Worm (Caenorhabditis elegans) whole organism, L4 larva: Measurements from ENCODE around the gene fipr-4.

Experiments used
- F10B5.3 ChIP-seq: sonication (generic microtip); optimal IDR thresholded peaks from 2 replicates; lab custom pipeline; 2016; ENCODE audit warnings: mild to moderate bottlenecking, missing genetic modification characterization, missing compliant biosample characterization
- F44E2.7 ChIP-seq: fragments of 200-800 bp; sonication (Bioruptor generic); IDR thresholded peaks from 2 replicates; pipeline ENCODE4 v2.1.2; 2022; ENCODE audit warnings: missing genetic modification characterization, missing compliant biosample characterization
- F49E8.2 ChIP-seq: sonication (generic microtip); optimal IDR thresholded peaks from 2 replicates; lab custom pipeline; 2016; ENCODE audit warnings: missing compliant biosample characterization, mild to moderate bottlenecking, missing genetic modification characterization, borderline replicate concordance
- R02D3.7 ChIP-seq: fragments of 150-350 bp; sonication (generic microtip); optimal IDR thresholded peaks from 3 replicates; lab custom pipeline; 2014; ENCODE audit warnings: missing biosample characterization, missing genetic modification characterization
- T20F7.1 ChIP-seq: fragments of 200-800 bp; sonication (Bioruptor generic); optimal IDR thresholded peaks from 2 replicates; lab custom pipeline; 2018; ENCODE audit warnings: mild to moderate bottlenecking, missing genetic modification characterization, missing compliant biosample characterization
- Y105C5A.15 ChIP-seq: fragments of 200-800 bp; sonication (Bioruptor generic); IDR thresholded peaks from 2 replicates; pipeline ENCODE4 v1.3.6; 2022; ENCODE audit warnings: missing genetic modification characterization, missing compliant biosample characterization
- Y75B8A.6 ChIP-seq: fragments of 200-800 bp; sonication (Bioruptor generic); IDR thresholded peaks from 2 replicates; pipeline ENCODE4 v1.3.6; 2022; ENCODE audit warnings: missing genetic modification reagents, missing genetic modification characterization, missing compliant biosample characterization
- ZK546.5 ChIP-seq, 2 experiments: sonication (generic microtip); optimal IDR thresholded peaks; 2 replicates each; lab custom pipeline; 2017; ENCODE audit warnings: missing biosample characterization in 2 of 2, missing genetic modification characterization in 2 of 2
- aly-2 ChIP-seq: sonication (generic microtip); optimal IDR thresholded peaks from 2 replicates; lab custom pipeline; 2018; ENCODE audit warnings: missing biosample characterization, missing genetic modification characterization
- ama-1 ChIP-seq: fragments of 150-350 bp; optimal IDR thresholded peaks from 2 replicates; lab custom pipeline; 2014; ENCODE audit warnings: inconsistent platforms, mixed read lengths
- arid-1 ChIP-seq: fragments of 200-800 bp; sonication (Bioruptor generic); conservative IDR thresholded peaks from 2 replicates; pipeline ENCODE4 v1.3.6; 2022; ENCODE audit warnings: missing genetic modification reagents, missing genetic modification characterization, missing compliant biosample characterization
- ceh-20 ChIP-seq: fragments of 200-800 bp; sonication (Bioruptor generic); IDR thresholded peaks from 2 replicates; pipeline ENCODE4 v1.3.6; 2022; ENCODE audit warnings: missing genetic modification reagents, missing genetic modification characterization, missing compliant biosample characterization
- ceh-28 ChIP-seq: fragments of 150-350 bp; optimal IDR thresholded peaks from 2 replicates; lab custom pipeline; 2014; ENCODE audit warnings: missing biosample characterization, missing genetic modification reagents, missing genetic modification characterization
- ceh-32 ChIP-seq: sonication (generic microtip); optimal IDR thresholded peaks from 2 replicates; lab custom pipeline; 2016; ENCODE audit warnings: mild to moderate bottlenecking, missing genetic modification characterization, missing compliant biosample characterization; ENCODE audit not compliant: poor library complexity
- ceh-44 ChIP-seq: fragments of 200-800 bp; sonication (Bioruptor generic); IDR thresholded peaks from 2 replicates; pipeline ENCODE4 v1.3.6; 2022; ENCODE audit warnings: missing genetic modification reagents, missing genetic modification characterization, missing compliant biosample characterization
- ceh-62 ChIP-seq: sonication (generic microtip); optimal IDR thresholded peaks from 2 replicates; lab custom pipeline; 2017; ENCODE audit warnings: missing biosample characterization, missing genetic modification characterization
- ceh-82 ChIP-seq: sonication (generic microtip); optimal IDR thresholded peaks from 2 replicates; lab custom pipeline; 2017; ENCODE audit warnings: missing biosample characterization, missing genetic modification characterization
- daf-16 ChIP-seq, 3 experiments: sonication (generic microtip); optimal IDR thresholded peaks; 2 replicates each; lab custom pipeline; 2016 to 2017; ENCODE audit warnings: missing genetic modification characterization in 3 of 3, missing genetic modification reagents in 3 of 3, mild to moderate bottlenecking in 2 of 3, missing compliant biosample characterization in 2 of 3, missing biosample characterization in 1 of 3, moderate library complexity in 1 of 3
- daf-8 ChIP-seq: fragments of 200-800 bp; sonication (Bioruptor generic); IDR thresholded peaks from 2 replicates; pipeline ENCODE4 v1.3.6; 2022; ENCODE audit warnings: missing genetic modification characterization, missing compliant biosample characterization
- dpl-1 ChIP-seq: fragments of 150-350 bp; optimal IDR thresholded peaks from 2 replicates; lab custom pipeline; 2014; ENCODE audit warnings: missing biosample characterization, missing genetic modification reagents, missing genetic modification characterization
- duxl-1 ChIP-seq: sonication (generic microtip); optimal IDR thresholded peaks from 2 replicates; lab custom pipeline; 2016; ENCODE audit warnings: mild to moderate bottlenecking, missing genetic modification characterization, moderate library complexity, missing compliant biosample characterization; ENCODE audit not compliant: poor library complexity
- dve-1 ChIP-seq: sonication (generic microtip); optimal IDR thresholded peaks from 2 replicates; lab custom pipeline; 2017; ENCODE audit warnings: antibody characterized with exemption, mild to moderate bottlenecking, missing genetic modification characterization, missing compliant biosample characterization; ENCODE audit not compliant: insufficient read depth
- egl-43 ChIP-seq: fragments of 200-800 bp; sonication (Bioruptor generic); IDR thresholded peaks from 2 replicates; pipeline ENCODE4 v1.3.6; 2022; ENCODE audit warnings: missing genetic modification reagents, missing genetic modification characterization, missing compliant biosample characterization
- fkh-10 ChIP-seq: fragments of 150-350 bp; optimal IDR thresholded peaks from 2 replicates; lab custom pipeline; 2014; ENCODE audit warnings: missing biosample characterization, missing genetic modification reagents, missing genetic modification characterization
- gei-8 ChIP-seq: fragments of 200-800 bp; sonication (Bioruptor generic); optimal IDR thresholded peaks from 2 replicates; lab custom pipeline; 2018; ENCODE audit warnings: mild to moderate bottlenecking, missing genetic modification characterization, missing compliant biosample characterization
- hif-1 ChIP-seq, 2 experiments: sonication (generic microtip); optimal IDR thresholded peaks; 2 replicates each; lab custom pipeline; 2016 to 2017; ENCODE audit warnings: missing compliant biosample characterization in 2 of 2, missing genetic modification characterization in 2 of 2, missing genetic modification reagents in 2 of 2, missing genotype in 2 of 2, mild to moderate bottlenecking in 1 of 2
- jun-1 ChIP-seq: fragments of 150-350 bp; optimal IDR thresholded peaks from 2 replicates; lab custom pipeline; 2014; ENCODE audit warnings: missing biosample characterization, missing genetic modification reagents, missing genetic modification characterization
- lim-7 ChIP-seq: fragments of 200-800 bp; sonication (Bioruptor generic); IDR thresholded peaks from 2 replicates; pipeline ENCODE4 v1.3.6; 2022; ENCODE audit warnings: missing genetic modification characterization, missing compliant biosample characterization
- lin-15B ChIP-seq: fragments of 150-350 bp; sonication (generic microtip); optimal IDR thresholded peaks from 3 replicates; lab custom pipeline; 2014; ENCODE audit warnings: missing biosample characterization, missing genetic modification characterization
- lsy-2 ChIP-seq, 2 experiments: fragments of 150-350 bp in 1 of 2; sonication (generic microtip) in 1 of 2; optimal IDR thresholded peaks; 2 replicates each; lab custom pipeline; 2014 to 2017; ENCODE audit warnings: missing biosample characterization in 2 of 2, missing genetic modification characterization in 2 of 2
- madf-5 ChIP-seq, 2 experiments: fragments of 200-800 bp; sonication (Bioruptor generic); IDR thresholded peaks; 2 replicates each; pipeline ENCODE4 v1.3.6; 2022; ENCODE audit warnings: missing compliant biosample characterization in 2 of 2, missing genetic modification characterization in 2 of 2
- madf-9 ChIP-seq: fragments of 200-800 bp; sonication (Bioruptor generic); conservative IDR thresholded peaks from 2 replicates; pipeline ENCODE4 v1.3.6; 2022; ENCODE audit warnings: missing genetic modification reagents, missing genetic modification characterization, missing compliant biosample characterization
- mdl-1 ChIP-seq, 2 experiments: fragments of 150-350 bp in 1 of 2; sonication (generic microtip) in 1 of 2; optimal IDR thresholded peaks; 2 replicates each; lab custom pipeline; 2014 to 2017; ENCODE audit warnings: missing biosample characterization in 2 of 2, missing genetic modification characterization in 2 of 2
- mep-1 ChIP-seq: fragments of 150-350 bp; sonication (generic microtip); optimal IDR thresholded peaks from 3 replicates; lab custom pipeline; 2014; ENCODE audit warnings: missing biosample characterization, missing genetic modification characterization
- mxl-2 ChIP-seq: fragments of 200-800 bp; sonication (Bioruptor generic); conservative IDR thresholded peaks from 2 replicates; pipeline ENCODE4 v1.3.6; 2022; ENCODE audit warnings: missing genetic modification reagents, missing genetic modification characterization, missing compliant biosample characterization
- nhr-102 ChIP-seq: sonication (generic microtip); optimal IDR thresholded peaks from 2 replicates; lab custom pipeline; 2016; ENCODE audit warnings: mild to moderate bottlenecking, missing genetic modification characterization, moderate library complexity, missing compliant biosample characterization
- nhr-41 ChIP-seq: fragments of 200-800 bp; sonication (Bioruptor generic); IDR thresholded peaks from 2 replicates; pipeline ENCODE4 v1.3.6; 2022; ENCODE audit warnings: missing genetic modification reagents, missing genetic modification characterization, missing compliant biosample characterization
- nhr-48 ChIP-seq: sonication (generic microtip); optimal IDR thresholded peaks from 2 replicates; lab custom pipeline; 2016; ENCODE audit warnings: mild to moderate bottlenecking, missing genetic modification characterization, missing compliant biosample characterization
- nhr-6 ChIP-seq: fragments of 150-350 bp; optimal IDR thresholded peaks from 2 replicates; lab custom pipeline; 2014; ENCODE audit warnings: missing biosample characterization, missing genetic modification characterization
- nhr-76 ChIP-seq: fragments of 150-350 bp; optimal IDR thresholded peaks from 2 replicates; lab custom pipeline; 2014; ENCODE audit warnings: missing biosample characterization, missing genetic modification characterization
- pha-4 ChIP-seq, 2 experiments: fragments of 150-350 bp in 1 of 2; fragments of 200-800 bp in 1 of 2; sonication (Bioruptor generic) in 1 of 2; IDR thresholded peaks in 1 of 2; optimal IDR thresholded peaks in 1 of 2; 2 replicates each; pipeline versions ENCODE4 v1.3.6 to Lab custom; 2014 to 2022; ENCODE audit warnings: missing genetic modification characterization in 2 of 2, missing genetic modification reagents in 2 of 2, missing biosample characterization in 1 of 2, missing compliant biosample characterization in 1 of 2
- pqm-1 ChIP-seq: sonication (generic microtip); optimal IDR thresholded peaks from 2 replicates; lab custom pipeline; 2017; ENCODE audit warnings: missing biosample characterization, missing genetic modification characterization
- skn-1 ChIP-seq: fragments of 150-350 bp; optimal IDR thresholded peaks from 2 replicates; lab custom pipeline; 2014; ENCODE audit warnings: missing biosample characterization, missing genetic modification characterization
- snpc-1.2 ChIP-seq: fragments of 200-800 bp; sonication (Bioruptor generic); IDR thresholded peaks from 2 replicates; pipeline ENCODE4 v1.3.6; 2022; ENCODE audit warnings: missing genetic modification reagents, missing genetic modification characterization, missing compliant biosample characterization
- spr-3 ChIP-seq: fragments of 200-800 bp; sonication (Bioruptor generic); optimal IDR thresholded peaks from 2 replicates; lab custom pipeline; 2018; ENCODE audit warnings: mild to moderate bottlenecking, missing genetic modification characterization, missing compliant biosample characterization
- tag-97 ChIP-seq: fragments of 200-800 bp; sonication (Bioruptor generic); IDR thresholded peaks from 2 replicates; pipeline ENCODE4 v1.3.6; 2022; ENCODE audit warnings: missing genetic modification characterization, missing compliant biosample characterization
- unc-130 ChIP-seq: sonication (generic microtip); optimal IDR thresholded peaks from 2 replicates; lab custom pipeline; 2016; ENCODE audit warnings: missing genetic modification reagents, missing genetic modification characterization, missing compliant biosample characterization
- zfp-3 ChIP-seq: fragments of 200-800 bp; sonication (Bioruptor generic); conservative IDR thresholded peaks from 2 replicates; pipeline ENCODE4 v1.3.6; 2022; ENCODE audit warnings: missing genetic modification reagents, missing genetic modification characterization, missing compliant biosample characterization
- zip-11 ChIP-seq: fragments of 200-800 bp; sonication (Bioruptor generic); IDR thresholded peaks from 2 replicates; pipeline ENCODE4 v1.3.6; 2022; ENCODE audit warnings: missing genetic modification characterization, missing compliant biosample characterization
- ztf-7 ChIP-seq: fragments of 150-350 bp; optimal IDR thresholded peaks from 2 replicates; lab custom pipeline; 2014; ENCODE audit warnings: missing biosample characterization, missing genetic modification characterization

The fipr-4 gene

ce11 chrV:10246443-10246885, 18.2 kb upstream of the fipr-4 start (continued):
- no peak for TF ChIP-seq ceh-28
- TF ChIP-seq ztf-7, result no peak
- TF ChIP-seq R02D3.7 (tag; lab: Kevin White, UChicago), result no peak
- TF ChIP-seq ceh-44 (GFP tag; lab: Robert Waterston, UW), result no peak
- TF ChIP-seq egl-43 (GFP tag; lab: Robert Waterston, UW), result no peak
- no peak for TF ChIP-seq Y75B8A.6 (GFP tag; lab: Robert Waterston, UW)
- no peak for TF ChIP-seq spr-3 (GFP tag; lab: Kevin White, UChicago)
- no peak for TF ChIP-seq tag-97 (GFP tag; lab: Robert Waterston, UW)
- no peak for TF ChIP-seq ceh-82 (tag; lab: Kevin White, UChicago)
- no peak for TF ChIP-seq ceh-20
- no peak for TF ChIP-seq daf-8 (GFP tag; lab: Robert Waterston, UW)
- TF ChIP-seq unc-130 (GFP tag; lab: Kevin White, UChicago), result peak; percentile 42
- no peak for TF ChIP-seq gei-8 (GFP tag; lab: Kevin White, UChicago)
- TF ChIP-seq madf-5 (GFP tag; IDR thresholded peaks at IDR 0.05; lab: Robert Waterston, UW), result 0 out of 4 replicates have a peak, but pooled peaks of 1 of the 2 experiments have one; percentile 27
- TF ChIP-seq nhr-6 (tag; lab: Kevin White, UChicago), result no peak
- no peak for TF ChIP-seq pqm-1 (tag; lab: Kevin White, UChicago)
- no peak for TF ChIP-seq ZK546.5 (tag; optimal IDR thresholded peaks at IDR 0.05; lab: Kevin White, UChicago)
- peak in 1 of 2 experiments; percentile 19 for TF ChIP-seq hif-1 (tag; optimal IDR thresholded peaks at IDR 0.05; lab: Kevin White, UChicago)
- peak in 1 of 2 experiments; percentile 52 for TF ChIP-seq daf-16 (GFP tag; optimal IDR thresholded peaks at IDR 0.05; lab: Kevin White, UChicago)
- TF ChIP-seq daf-16 (tag; optimal IDR thresholded peaks at IDR 0.05; lab: Kevin White, UChicago), result peak; percentile 82
- TF ChIP-seq T20F7.1, result no peak
- no peak for TF ChIP-seq duxl-1
- TF ChIP-seq Y105C5A.15 (GFP tag; lab: Robert Waterston, UW), result no peak
- no peak for TF ChIP-seq zip-11 (GFP tag; lab: Robert Waterston, UW)
- peak; percentile 57 for TF ChIP-seq mep-1 (tag; lab: Kevin White, UChicago)
- TF ChIP-seq F49E8.2 (tag; lab: Kevin White, UChicago), result no peak
- TF ChIP-seq ceh-62 (tag; lab: Kevin White, UChicago), result no peak
- no peak for TF ChIP-seq arid-1 (GFP tag; lab: Robert Waterston, UW)
- no peak for TF ChIP-seq F44E2.7
- TF ChIP-seq dve-1 (tag; lab: Kevin White, UChicago), result peak; percentile 40
- peak; percentile 17 for TF ChIP-seq dpl-1 (GFP tag; lab: Kevin White, UChicago)
- no peak for TF ChIP-seq F10B5.3 (tag; lab: Kevin White, UChicago)
- no peak for TF ChIP-seq ama-1 (lab: Kevin White, UChicago)
- TF ChIP-seq mdl-1 (tag; optimal IDR thresholded peaks at IDR 0.05; lab: Kevin White, UChicago), result peak; percentile 22 to 98
- no peak for TF ChIP-seq skn-1 (tag; lab: Kevin White, UChicago)
- TF ChIP-seq aly-2, result no peak
- no peak for TF ChIP-seq zfp-3 (GFP tag; lab: Robert Waterston, UW)
- no peak for TF ChIP-seq lim-7 (GFP tag; lab: Robert Waterston, UW)
- no peak for TF ChIP-seq nhr-102
- TF ChIP-seq ceh-32 (tag; lab: Kevin White, UChicago), result no peak
- TF ChIP-seq snpc-1.2 (GFP tag; lab: Robert Waterston, UW), result no peak
- peak; percentile 87 for TF ChIP-seq fkh-10
- TF ChIP-seq lin-15B (tag; lab: Kevin White, UChicago), result no peak
- TF ChIP-seq mxl-2 (GFP tag; lab: Robert Waterston, UW), result no peak
- no peak for TF ChIP-seq nhr-48
- no peak for TF ChIP-seq nhr-41 (GFP tag; lab: Robert Waterston, UW)
- no peak for TF ChIP-seq jun-1 (tag; lab: Kevin White, UChicago)
- TF ChIP-seq madf-9, result no peak
- TF ChIP-seq nhr-76 (tag; lab: Kevin White, UChicago), result no peak
- peak; percentile 28 to 47 for TF ChIP-seq lsy-2 (tag; optimal IDR thresholded peaks at IDR 0.05; lab: Kevin White, UChicago)
- no peak for TF ChIP-seq pha-4 (GFP tag; IDR thresholded peaks at IDR 0.05; lab: Robert Waterston, UW)
- TF ChIP-seq pha-4 (tag; optimal IDR thresholded peaks at IDR 0.05; lab: Kevin White, UChicago), result no peak
